Fruit fly (Drosophila melanogaster): ENCODE data around the gene Or2a.

The Or2a gene

dm6 chrX:2225138-2225537 is 20.9 kb upstream of the Or2a start, which contains the start of gene pcx (continued):
- TF ChIP-seq CG8478 (optimal IDR thresholded peaks at IDR 0.05) (no peak), Vsx1 (GFP tag; optimal IDR thresholded peaks at IDR 0.05) (no peak), CG1233 (GFP tag; optimal IDR thresholded peaks at IDR 0.05) (no peak), CG10267 (tag; optimal IDR thresholded peaks at IDR 0.05) (no peak), gcm (GFP tag; optimal IDR thresholded peaks at IDR 0.05) (no peak), pb (GFP tag; optimal IDR thresholded peaks at IDR 0.05) (no peak), pan (optimal IDR thresholded peaks at IDR 0.05) (no peak), pan (GFP tag; optimal IDR thresholded peaks at IDR 0.05 in 1 of 2, IDR thresholded peaks at IDR 0.05 in 1 of 2) (no peak), CG33557 (GFP tag; optimal IDR thresholded peaks at IDR 0.05) (no peak), CG12391 (tag; optimal IDR thresholded peaks at IDR 0.05) (no peak), CG15269 (tag; optimal IDR thresholded peaks at IDR 0.05) (no peak), CG2678 (tag; optimal IDR thresholded peaks at IDR 0.05) (no peak), lola (GFP tag; optimal IDR thresholded peaks at IDR 0.05) (no peak), Poxn (GFP tag; IDR thresholded peaks at IDR 0.05) (no peak), bab2 (GFP tag; optimal IDR thresholded peaks at IDR 0.05) (no peak), Mad (GFP tag; optimal IDR thresholded peaks at IDR 0.05) (no peak), CG13296 (GFP tag; optimal IDR thresholded peaks at IDR 0.05) (no peak), Fer2 (tag; optimal IDR thresholded peaks at IDR 0.05) (no peak), CG17359 (tag; optimal IDR thresholded peaks at IDR 0.05) (peak; percentile 96), CG14667 (GFP tag; IDR thresholded peaks at IDR 0.05) (no peak), CG18476 (GFP tag; optimal IDR thresholded peaks at IDR 0.05) (no peak), CG7556 (GFP tag; optimal IDR thresholded peaks at IDR 0.05) (no peak), CG7271 (tag; optimal IDR thresholded peaks at IDR 0.05) (no peak), twi (tag; optimal IDR thresholded peaks at IDR 0.05) (no peak), ranshi (GFP tag; IDR thresholded peaks at IDR 0.05) (no peak), br (optimal IDR thresholded peaks at IDR 0.05) (no peak), Stat92E (GFP tag; optimal IDR thresholded peaks at IDR 0.05) (no peak), cwo (GFP tag; optimal IDR thresholded peaks at IDR 0.05) (no peak), jigr1 (GFP tag; IDR thresholded peaks at IDR 0.05) (no peak), CG4730 (GFP tag; IDR thresholded peaks at IDR 0.05) (no peak), Usf (GFP tag; optimal IDR thresholded peaks at IDR 0.05) (no peak), CG43689 (GFP tag; IDR thresholded peaks at IDR 0.05) (no peak), Hsf (GFP tag; optimal IDR thresholded peaks at IDR 0.05) (no peak), HLHmδ (GFP tag; optimal IDR thresholded peaks at IDR 0.05) (no peak), ind (GFP tag; optimal IDR thresholded peaks at IDR 0.05) (no peak), CG17328 (GFP tag; IDR thresholded peaks at IDR 0.05) (no peak), CG12219 (GFP tag; optimal IDR thresholded peaks at IDR 0.05) (no peak), CG2202 (tag; optimal IDR thresholded peaks at IDR 0.05) (no peak), Fer3 (tag; optimal IDR thresholded peaks at IDR 0.05) (no peak), zfh1 (GFP tag; IDR thresholded peaks at IDR 0.05) (no peak), bigmax (GFP tag; optimal IDR thresholded peaks at IDR 0.05) (no peak), mld (GFP tag; IDR thresholded peaks at IDR 0.05; ENCODE audit: partially characterized antibody) (no peak), CG7839 (tag; optimal IDR thresholded peaks at IDR 0.05) (no peak), Dbx (GFP tag; IDR thresholded peaks at IDR 0.05) (no peak), tap (tag; optimal IDR thresholded peaks at IDR 0.05) (no peak), zen2 (GFP tag; IDR thresholded peaks at IDR 0.05; ENCODE audit: partially characterized antibody) (no peak), Ets65A (GFP tag) (no peak), ro (GFP tag; IDR thresholded peaks at IDR 0.05) (no peak), CG6813 (GFP tag; optimal IDR thresholded peaks at IDR 0.05) (no peak), tgo (GFP tag; IDR thresholded peaks at IDR 0.05) (no peak), CG17186 (GFP tag; optimal IDR thresholded peaks at IDR 0.05) (no peak), toy (GFP tag; IDR thresholded peaks at IDR 0.05) (no peak)
